Fruit fly (Drosophila melanogaster) whole organism, embryonic: ENCODE results near the gene Acp26Ab.

Source experiments
- CG10543 ChIP-seq: fragments of 200-800 bp; sonication (Bioruptor generic); optimal IDR thresholded peaks from 3 replicates; lab custom pipeline; 2017; ENCODE audit warnings: missing biosample characterization, mild to moderate bottlenecking, missing genetic modification characterization, moderate library complexity
- CG10959 ChIP-seq: fragments of 200-800 bp; sonication (Bioruptor generic); IDR thresholded peaks from 2 replicates; pipeline ENCODE4 v1.3.6; 2022; ENCODE audit warnings: missing biosample characterization, missing genetic modification characterization
- CG11398 ChIP-seq: fragments of 200-800 bp; sonication (Bioruptor generic); optimal IDR thresholded peaks from 2 replicates; lab custom pipeline; 2016; ENCODE audit warnings: missing biosample characterization, missing genetic modification characterization
- CG18764 ChIP-seq: fragments of 200-800 bp; sonication (Bioruptor generic); optimal IDR thresholded peaks from 3 replicates; lab custom pipeline; 2016; ENCODE audit warnings: missing biosample characterization, missing genetic modification characterization
- CG34376 ChIP-seq: fragments of 200-800 bp; sonication (Bioruptor generic); optimal IDR thresholded peaks from 2 replicates; lab custom pipeline; 2018; ENCODE audit warnings: missing biosample characterization, mild to moderate bottlenecking, missing genetic modification characterization
- CG34422 ChIP-seq: fragments of 200-800 bp; sonication (Bioruptor generic); IDR thresholded peaks from 3 replicates; pipeline ENCODE4 v1.3.6; 2022; ENCODE audit warnings: missing biosample characterization, missing genetic modification characterization
- Chrac-16 ChIP-seq: fragments of 200-800 bp; sonication (Bioruptor generic); optimal IDR thresholded peaks from 3 replicates; lab custom pipeline; 2016; ENCODE audit warnings: missing biosample characterization, missing genetic modification characterization
- Doc3 ChIP-seq: fragments of 200-800 bp; sonication (Bioruptor generic); IDR thresholded peaks from 3 replicates; pipeline ENCODE4 v1.3.6; 2022; ENCODE audit warnings: missing biosample characterization, missing genetic modification characterization; ENCODE audit not compliant: partially characterized antibody
- Ets97D ChIP-seq: fragments of 200-800 bp; sonication (Bioruptor generic); optimal IDR thresholded peaks from 3 replicates; lab custom pipeline; 2016; ENCODE audit warnings: missing biosample characterization, missing genetic modification characterization
- ci ChIP-seq: fragments of 200-800 bp; sonication (Bioruptor generic); IDR thresholded peaks from 3 replicates; pipeline ENCODE4 v1.3.6; 2022; ENCODE audit warnings: missing biosample characterization, missing genetic modification characterization
- hkb ChIP-seq, 2 experiments: fragments of 200-800 bp in 1 of 2; fragments of >200 bp in 1 of 2; sonication (Bioruptor generic) in 1 of 2; IDR thresholded peaks in 1 of 2; optimal IDR thresholded peaks in 1 of 2; 2 replicates each; pipeline versions ENCODE4 v1.3.6 to Lab custom; 2017 to 2022; ENCODE audit warnings: missing biosample characterization in 1 of 2, missing genetic modification characterization in 1 of 2
- ranshi ChIP-seq: fragments of 200-800 bp; sonication (Bioruptor generic); IDR thresholded peaks from 2 replicates; pipeline ENCODE4 v1.3.6; 2022; ENCODE audit warnings: missing biosample characterization, missing genetic modification characterization

The Acp26Ab gene

DNA sequence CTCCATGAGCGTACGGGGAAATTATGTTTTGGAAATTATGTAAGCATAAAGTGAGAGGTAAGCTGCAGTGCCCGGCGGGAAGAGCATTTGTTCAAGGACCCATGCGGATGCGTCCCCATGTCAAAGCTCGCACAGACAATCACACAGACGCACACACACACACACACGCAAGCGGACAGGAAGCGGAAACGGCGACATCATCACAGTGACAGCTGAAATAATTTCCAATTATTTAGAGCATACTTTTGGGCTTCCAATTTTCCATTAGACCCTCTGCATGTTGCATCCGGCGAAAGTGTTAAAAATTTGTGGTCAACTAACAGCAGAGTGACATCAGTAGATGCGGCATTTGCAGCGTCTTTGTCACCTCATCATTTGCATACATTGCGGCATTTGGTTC, 25.9 kb downstream of the Acp26Ab start (continued):
- TF ChIP-seq CG34422 (GFP tag; lab: Robert Waterston, UW) (peak; percentile 12; the same call in 1 of the 3 replicates), ci (0 out of 3 replicates have a peak, but pooled peaks have one; percentile 39), CG11398 (GFP tag; lab: Kevin White, UChicago) (no peak), CG10959 (GFP tag; lab: Robert Waterston, UW) (peak; percentile 20; the same call in 1 of the 2 replicates), CG34376 (GFP tag; lab: Kevin White, UChicago) (no peak), CG10543 (no peak), hkb (optimal IDR thresholded peaks at IDR 0.05; lab: Kevin White, UChicago) (no peak), hkb (GFP tag; IDR thresholded peaks at IDR 0.05; lab: Robert Waterston, UW) (no peak), Chrac-16 (GFP tag; lab: Kevin White, UChicago) (no peak), Doc3 (GFP tag; lab: Robert Waterston, UW) (no peak), ranshi (GFP tag; lab: Robert Waterston, UW) (no peak), Ets97D (GFP tag; lab: Kevin White, UChicago) (peak; percentile 84)

DNA sequence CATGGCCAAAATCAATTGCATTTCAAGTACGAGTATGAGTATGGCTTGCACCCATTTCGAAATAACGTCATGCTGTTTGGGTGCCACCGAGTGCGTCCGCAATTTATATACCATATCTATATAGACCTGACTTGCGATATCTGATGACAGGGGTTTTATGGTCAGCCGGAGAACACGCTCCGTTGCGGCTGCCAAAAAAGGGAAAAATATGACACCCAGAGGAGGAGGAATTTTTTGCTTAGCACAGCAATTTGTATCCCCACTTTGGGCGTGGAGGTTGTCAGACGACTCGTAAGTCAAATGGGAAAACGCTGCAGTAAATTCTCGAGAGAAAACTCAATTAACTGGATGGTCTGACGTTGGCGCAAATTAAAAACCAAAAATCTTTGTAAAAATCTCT, 35.9 kb downstream of the Acp26Ab start:
- no peak for TF ChIP-seq CG18764 (GFP tag; lab: Kevin White, UChicago)
- TF ChIP-seq, all 482 proteins: peak for 0
